Fruit fly (Drosophila melanogaster): ENCODE measurements around the gene Cyp313a5.

Cyp313a5 gene

dm6 chr3R:12244468-12245060 lies 10.1 kb upstream of the Cyp313a5 start:
- TF ChIP-seq pad (GFP tag; optimal IDR thresholded peaks at IDR 0.05) (peak; percentile 92), CG7101 (tag; optimal IDR thresholded peaks at IDR 0.05) (no peak)

- TF ChIP-seq CG1620 (GFP tag; optimal IDR thresholded peaks at IDR 0.05) (no peak), CG7101 (tag; optimal IDR thresholded peaks at IDR 0.05) (no peak), CG33017 (tag; optimal IDR thresholded peaks at IDR 0.05) (no peak), kay (GFP tag; ENCODE audit: borderline replicate concordance) (no peak), Mnt (GFP tag; optimal IDR thresholded peaks at IDR 0.05) (no peak), bab1 (GFP tag; optimal IDR thresholded peaks at IDR 0.05) (no peak), cnc (optimal IDR thresholded peaks at IDR 0.05) (no peak)
Measured at dm6 chr3R:12239166-12239565, 4.7 kb upstream of the Cyp313a5 start, which contains the start of gene Cyp313a3. Gene Cyp313a3, minus strand, starts transcription at chr3R:12239266.

DNA sequence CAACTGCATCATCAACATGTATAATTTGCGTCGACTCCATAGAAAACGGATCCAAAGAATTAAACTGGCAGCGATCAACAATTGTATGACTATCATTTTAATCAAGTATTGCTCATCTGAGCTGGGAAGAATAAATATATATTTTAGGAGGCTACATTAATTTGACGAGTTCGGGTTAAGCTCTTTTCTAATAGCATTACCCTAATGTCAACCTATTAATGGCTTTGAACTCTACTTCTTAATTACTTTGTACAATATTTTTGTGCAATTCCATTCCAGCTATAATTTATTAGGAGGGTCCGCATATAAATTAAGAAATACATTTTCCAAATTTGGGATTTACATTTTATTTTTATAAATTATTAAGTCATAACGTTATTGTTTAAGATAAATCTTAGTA lies 2.3 kb upstream of the Cyp313a5 start, which contains the start of gene Cyp313a2:
TSS of gene Cyp313a2 (minus strand) at position 101 of the 400 bp plus-strand sequence.
- TF ChIP-seq CG7101 (tag; optimal IDR thresholded peaks at IDR 0.05): no peak
- no peak for TF ChIP-seq CG1620 (GFP tag; optimal IDR thresholded peaks at IDR 0.05)
- no peak for TF ChIP-seq Crg-1 (GFP tag; optimal IDR thresholded peaks at IDR 0.05)
- no peak for TF ChIP-seq pad (GFP tag; optimal IDR thresholded peaks at IDR 0.05)
- TF ChIP-seq kay (GFP tag; ENCODE audit: borderline replicate concordance): no peak
- TF ChIP-seq CG7045 (GFP tag; optimal IDR thresholded peaks at IDR 0.05): no peak
- TF ChIP-seq Hr96 (GFP tag; optimal IDR thresholded peaks at IDR 0.05): no peak
- TF ChIP-seq CG14711 (tag; optimal IDR thresholded peaks at IDR 0.05): no peak
- no peak for TF ChIP-seq CG5204 (GFP tag; optimal IDR thresholded peaks at IDR 0.05)
- TF ChIP-seq CG12768 (GFP tag; optimal IDR thresholded peaks at IDR 0.05): no peak
- no peak for TF ChIP-seq ovo (GFP tag; optimal IDR thresholded peaks at IDR 0.05)
- TF ChIP-seq Clk (GFP tag; optimal IDR thresholded peaks at IDR 0.05): no peak
- TF ChIP-seq CG33017 (tag; optimal IDR thresholded peaks at IDR 0.05): no peak
- no peak for TF ChIP-seq bab1 (GFP tag; optimal IDR thresholded peaks at IDR 0.05)
- TF ChIP-seq CG11617 (GFP tag; optimal IDR thresholded peaks at IDR 0.05): no peak
- TF ChIP-seq Mnt (GFP tag; optimal IDR thresholded peaks at IDR 0.05): no peak
- TF ChIP-seq toe (GFP tag; optimal IDR thresholded peaks at IDR 0.05): no peak
- no peak for TF ChIP-seq tj (GFP tag; optimal IDR thresholded peaks at IDR 0.05)
- no peak for TF ChIP-seq cic (GFP tag; optimal IDR thresholded peaks at IDR 0.05)
- no peak for TF ChIP-seq cnc (optimal IDR thresholded peaks at IDR 0.05)

dm6 chr3R:12232629-12233028 lies 1.9 kb downstream of the Cyp313a5 start, which contains the start of gene Pglym87:
Gene Pglym87, minus strand, starts transcription at chr3R:12232729.
- no peak for TF ChIP-seq CG11617 (GFP tag; optimal IDR thresholded peaks at IDR 0.05)
- no peak for TF ChIP-seq CG5204 (GFP tag; optimal IDR thresholded peaks at IDR 0.05)
- TF ChIP-seq pad (GFP tag; optimal IDR thresholded peaks at IDR 0.05): no peak
- no peak for TF ChIP-seq CG14711 (tag; optimal IDR thresholded peaks at IDR 0.05)

DNA sequence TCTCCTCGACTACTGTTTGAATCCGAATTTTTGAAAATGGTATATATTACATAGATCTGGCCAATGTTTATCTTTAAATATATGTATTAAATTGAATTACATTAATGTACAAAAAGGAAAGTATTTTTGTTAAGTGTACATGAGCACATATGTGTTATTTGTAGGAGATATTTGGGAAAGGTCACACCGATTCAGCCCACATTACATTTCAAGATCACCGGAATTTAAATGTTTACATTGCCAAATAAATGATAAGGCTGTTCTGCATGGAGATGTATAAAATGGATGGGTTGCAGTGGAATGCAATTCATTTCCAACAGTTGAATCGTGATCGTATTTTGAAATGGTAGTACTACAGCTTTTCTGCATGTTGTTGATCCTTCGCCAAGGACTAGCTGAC lies 5.4 kb downstream of the Cyp313a5 start, which contains the start of gene CG3916:
TSS of gene CG3916 (plus strand) at position 301 of the 400 bp plus-strand sequence.
- TF ChIP-seq CG7045 (GFP tag; optimal IDR thresholded peaks at IDR 0.05): no peak
- no peak for TF ChIP-seq cic (GFP tag; optimal IDR thresholded peaks at IDR 0.05)
- TF ChIP-seq CG1620 (GFP tag; optimal IDR thresholded peaks at IDR 0.05): no peak
- no peak for TF ChIP-seq CG5204 (GFP tag; optimal IDR thresholded peaks at IDR 0.05)
- TF ChIP-seq tj (GFP tag; optimal IDR thresholded peaks at IDR 0.05): no peak
- TF ChIP-seq Mnt (GFP tag; optimal IDR thresholded peaks at IDR 0.05): no peak
- no peak for TF ChIP-seq CG11617 (GFP tag; optimal IDR thresholded peaks at IDR 0.05)
- no peak for TF ChIP-seq Hr96 (GFP tag; optimal IDR thresholded peaks at IDR 0.05)
- TF ChIP-seq toe (GFP tag; optimal IDR thresholded peaks at IDR 0.05): no peak
- TF ChIP-seq ovo (GFP tag; optimal IDR thresholded peaks at IDR 0.05): no peak
- TF ChIP-seq CG12768 (GFP tag; optimal IDR thresholded peaks at IDR 0.05): no peak

DNA sequence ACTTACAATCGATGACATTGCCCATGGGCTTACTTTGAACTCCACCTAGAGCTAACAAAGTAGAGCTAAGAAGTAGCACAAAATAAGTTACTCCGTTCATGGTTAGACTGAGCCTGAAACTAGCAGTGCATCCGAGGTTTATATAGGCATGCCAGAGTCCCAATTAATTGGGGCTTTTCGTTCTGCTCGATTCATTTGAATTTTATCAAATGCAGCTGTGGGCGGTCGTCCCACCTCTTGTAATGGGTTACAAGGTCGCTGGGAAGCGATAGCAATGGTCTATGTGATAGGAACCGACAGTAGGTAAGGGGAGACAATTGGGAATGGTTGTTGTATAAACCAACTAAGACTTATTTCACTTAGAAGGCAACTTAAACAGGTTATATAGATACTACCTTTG lies 8.2 kb downstream of the Cyp313a5 start, which contains the start of gene CG12256:
TSS of gene CG12256 (minus strand) at position 101 of the 400 bp plus-strand sequence.
- TF ChIP-seq CG7045 (GFP tag; optimal IDR thresholded peaks at IDR 0.05) (no peak), CG1620 (GFP tag; optimal IDR thresholded peaks at IDR 0.05) (no peak), Crg-1 (GFP tag; optimal IDR thresholded peaks at IDR 0.05) (no peak), CG11617 (GFP tag; optimal IDR thresholded peaks at IDR 0.05) (no peak), kay (GFP tag; ENCODE audit: borderline replicate concordance) (no peak)

dm6 chr3R:12224919-12225318 lies 9.6 kb downstream of the Cyp313a5 start, which contains the start of gene CG17404:
Gene CG17404, minus strand, starts transcription at chr3R:12225019.
- no peak for TF ChIP-seq Mnt (GFP tag; optimal IDR thresholded peaks at IDR 0.05)
- no peak for TF ChIP-seq CG11617 (GFP tag; optimal IDR thresholded peaks at IDR 0.05)
- no peak for TF ChIP-seq toe (GFP tag; optimal IDR thresholded peaks at IDR 0.05)
- TF ChIP-seq tj (GFP tag; optimal IDR thresholded peaks at IDR 0.05): no peak
- TF ChIP-seq Crg-1 (GFP tag; optimal IDR thresholded peaks at IDR 0.05): no peak
- no peak for TF ChIP-seq CG7045 (GFP tag; optimal IDR thresholded peaks at IDR 0.05)
- TF ChIP-seq ovo (GFP tag; optimal IDR thresholded peaks at IDR 0.05): no peak
